Worm (Caenorhabditis elegans) whole organism, L3 larva: ENCODE results near the gene glr-7.

ENCODE experiments used
- R02D3.7 ChIP-seq: fragments of 150-350 bp; optimal IDR thresholded peaks from 2 replicates; lab custom pipeline; 2014; ENCODE audit warnings: missing biosample characterization, missing genetic modification characterization
- fkh-10 ChIP-seq: sonication (generic microtip); optimal IDR thresholded peaks from 2 replicates; lab custom pipeline; 2017; ENCODE audit warnings: missing biosample characterization, missing genetic modification reagents, missing genetic modification characterization
- lin-39 ChIP-seq: fragments of 150-350 bp; optimal IDR thresholded peaks from 2 replicates; lab custom pipeline; 2018; ENCODE audit warnings: missing biosample characterization, missing genetic modification reagents, missing genetic modification characterization
- nfya-1 ChIP-seq: sonication (generic microtip); optimal IDR thresholded peaks from 2 replicates; lab custom pipeline; 2017; ENCODE audit warnings: missing genetic modification characterization, mild to moderate bottlenecking, missing compliant biosample characterization, antibody characterized with exemption, moderate library complexity; ENCODE audit not compliant: insufficient read depth
- nhr-23 ChIP-seq: fragments of 150-350 bp; optimal IDR thresholded peaks from 2 replicates; lab custom pipeline; 2014; ENCODE audit warnings: missing biosample characterization, missing genetic modification reagents, missing genetic modification characterization
- nhr-28 ChIP-seq: fragments of 150-350 bp; optimal IDR thresholded peaks from 2 replicates; lab custom pipeline; 2014; ENCODE audit warnings: missing biosample characterization, missing genetic modification characterization
- nhr-77 ChIP-seq: fragments of 150-350 bp; optimal IDR thresholded peaks from 2 replicates; lab custom pipeline; 2014; ENCODE audit warnings: missing biosample characterization, missing genetic modification characterization
- pqm-1 ChIP-seq: fragments of 150-350 bp; optimal IDR thresholded peaks from 2 replicates; lab custom pipeline; 2017; ENCODE audit warnings: missing biosample characterization, missing genetic modification characterization, inconsistent platforms
- unc-62 ChIP-seq: fragments of 150-350 bp; sonication (generic microtip); optimal IDR thresholded peaks from 4 replicates; lab custom pipeline; 2014; ENCODE audit warnings: missing biosample characterization, missing genetic modification reagents, missing genetic modification characterization
- ztf-11 ChIP-seq: fragments of 150-350 bp; optimal IDR thresholded peaks from 2 replicates; lab custom pipeline; 2014; ENCODE audit warnings: missing biosample characterization, missing genetic modification characterization

DNA sequence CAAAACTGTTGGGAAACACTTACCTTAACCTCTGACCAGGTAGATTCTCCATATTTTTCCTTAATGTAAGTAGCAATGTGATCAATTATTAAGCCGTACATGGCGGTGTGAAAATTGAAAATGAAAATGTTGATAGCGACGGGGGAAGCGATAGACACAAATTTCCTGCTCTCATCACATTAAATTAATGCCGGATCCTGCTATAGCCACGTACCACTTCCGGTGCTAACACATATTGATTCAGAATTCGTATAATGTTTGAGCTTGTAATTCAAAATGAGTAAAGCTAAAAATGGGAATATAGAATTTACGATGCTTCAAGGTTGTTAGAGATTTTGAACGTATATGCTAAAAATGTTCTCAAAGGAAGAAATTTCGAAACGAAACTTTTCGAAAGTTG is 7.7 kb upstream of the glr-7 start, which contains the start of gene gcy-31:
- no peak for TF ChIP-seq fkh-10 (GFP tag; lab: Kevin White, UChicago)
- TF ChIP-seq R02D3.7 (tag; lab: Kevin White, UChicago): no peak
- TF ChIP-seq ztf-11 (tag; lab: Kevin White, UChicago): no peak
- TF ChIP-seq nfya-1 (tag; lab: Kevin White, UChicago): no peak
- no peak for TF ChIP-seq unc-62 (GFP tag; lab: Kevin White, UChicago)
- TF ChIP-seq nhr-28 (tag; lab: Kevin White, UChicago): no peak
- no peak for TF ChIP-seq lin-39 (tag; lab: Kevin White, UChicago)
- no peak for TF ChIP-seq nhr-23 (tag; lab: Kevin White, UChicago)
- no peak for TF ChIP-seq nhr-77 (tag; lab: Kevin White, UChicago)
- TF ChIP-seq pqm-1 (tag; lab: Kevin White, UChicago): no peak
